Worm (Caenorhabditis elegans) whole organism, L3 larva: ENCODE data around the gene rab-37.

Source experiments
- egl-27 ChIP-seq: sonication (generic microtip); optimal IDR thresholded peaks from 4 replicates; lab custom pipeline; 2017; ENCODE audit warnings: missing biosample characterization, missing genetic modification reagents, missing genetic modification characterization
- mml-1 ChIP-seq: fragments of 150-350 bp; sonication (generic microtip); optimal IDR thresholded peaks from 3 replicates; lab custom pipeline; 2014; ENCODE audit warnings: missing biosample characterization, missing genetic modification characterization
- nfya-1 ChIP-seq: sonication (generic microtip); optimal IDR thresholded peaks from 2 replicates; lab custom pipeline; 2017; ENCODE audit warnings: missing genetic modification characterization, mild to moderate bottlenecking, missing compliant biosample characterization, antibody characterized with exemption, moderate library complexity; ENCODE audit not compliant: insufficient read depth
- nhr-237 ChIP-seq: fragments of 150-350 bp; optimal IDR thresholded peaks from 2 replicates; lab custom pipeline; 2014; ENCODE audit warnings: missing biosample characterization, missing genetic modification characterization
- nhr-28 ChIP-seq: fragments of 150-350 bp; optimal IDR thresholded peaks from 2 replicates; lab custom pipeline; 2014; ENCODE audit warnings: missing biosample characterization, missing genetic modification characterization
- nhr-76 ChIP-seq: fragments of 150-350 bp; sonication (generic microtip); optimal IDR thresholded peaks from 5 replicates; lab custom pipeline; 2014; ENCODE audit warnings: missing biosample characterization, missing genetic modification characterization
- nhr-77 ChIP-seq: fragments of 150-350 bp; optimal IDR thresholded peaks from 2 replicates; lab custom pipeline; 2014; ENCODE audit warnings: missing biosample characterization, missing genetic modification characterization
- skn-1 ChIP-seq: fragments of 150-350 bp; optimal IDR thresholded peaks from 2 replicates; lab custom pipeline; 2014; ENCODE audit warnings: missing biosample characterization, missing genetic modification characterization
- snpc-4 ChIP-seq: fragments of 150-350 bp; optimal IDR thresholded peaks from 2 replicates; lab custom pipeline; 2014; ENCODE audit warnings: missing biosample characterization, missing genetic modification characterization
- unc-39 ChIP-seq: sonication (generic microtip); optimal IDR thresholded peaks from 4 replicates; lab custom pipeline; 2017; ENCODE audit warnings: missing biosample characterization, missing genetic modification characterization
- ztf-11 ChIP-seq: fragments of 150-350 bp; optimal IDR thresholded peaks from 2 replicates; lab custom pipeline; 2014; ENCODE audit warnings: missing biosample characterization, missing genetic modification characterization
- ztf-4 ChIP-seq: fragments of 150-350 bp; optimal IDR thresholded peaks from 2 replicates; lab custom pipeline; 2014; ENCODE audit warnings: missing biosample characterization, missing genetic modification characterization

DNA sequence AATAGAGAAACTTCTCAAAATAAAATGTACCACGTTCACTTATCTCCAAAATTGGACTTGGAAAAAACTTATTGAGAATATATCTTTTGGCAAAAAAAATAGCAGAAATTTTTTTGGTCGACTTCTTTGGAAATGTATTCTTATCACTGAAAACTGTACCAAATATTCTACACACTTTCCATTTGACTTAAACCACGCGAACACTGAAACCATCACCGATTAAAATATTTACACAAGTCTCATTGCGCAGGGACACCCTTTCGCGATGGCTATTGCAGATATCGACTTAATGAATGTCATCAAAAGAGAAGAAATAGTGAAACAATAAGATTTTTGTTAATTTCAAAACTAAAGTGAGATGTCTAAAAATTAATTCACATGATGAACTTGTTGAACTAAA is 27.2 kb downstream of the rab-37 start:
- TF ChIP-seq egl-27 (no peak), nhr-28 (tag; lab: Kevin White, UChicago) (no peak), nhr-237 (tag; lab: Kevin White, UChicago) (no peak), nhr-77 (tag; lab: Kevin White, UChicago) (peak; percentile 82), ztf-4 (tag; lab: Kevin White, UChicago) (no peak), ztf-11 (tag; lab: Kevin White, UChicago) (no peak), unc-39 (no peak), skn-1 (tag; lab: Kevin White, UChicago) (peak; percentile 79), nfya-1 (no peak), nhr-76 (tag; lab: Kevin White, UChicago) (no peak), snpc-4 (tag; lab: Kevin White, UChicago) (no peak), mml-1 (tag; lab: Kevin White, UChicago) (no peak)
